Worm (Caenorhabditis elegans): Measurements from ENCODE around the gene C13F10.7.

DNA sequence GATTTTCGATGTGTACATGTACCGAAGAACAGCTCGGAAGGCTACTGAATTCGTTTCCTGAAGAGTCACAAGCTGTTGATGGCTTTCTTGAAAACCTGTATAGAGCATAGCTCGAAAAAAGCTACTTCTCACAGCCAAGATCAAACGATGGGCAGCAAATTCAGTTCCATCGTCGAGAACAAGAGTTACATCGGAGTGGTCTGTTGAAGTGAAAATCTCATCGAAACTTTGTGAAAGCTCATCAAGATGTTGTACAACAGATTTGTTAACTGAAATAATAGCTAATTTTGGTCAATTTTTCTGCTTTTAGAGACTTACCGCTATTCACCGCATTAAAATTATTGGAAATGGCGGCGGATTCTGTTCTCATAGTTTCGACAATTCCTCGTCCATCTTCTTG is 13.6 kb upstream of the C13F10.7 start:
- TF ChIP-seq rbr-2 (tag; optimal IDR thresholded peaks at IDR 0.05) (no peak), ztf-7 (tag; optimal IDR thresholded peaks at IDR 0.05) (no peak), ceh-82 (tag; optimal IDR thresholded peaks at IDR 0.05) (no peak), fkh-10 (GFP tag; optimal IDR thresholded peaks at IDR 0.05) (no peak)

Data from whole organism, L4 larva.